Worm (Caenorhabditis elegans) whole organism, L2 larva: Measurements from ENCODE around the gene T06D8.10.
A peak's percentile ranks its signal among the peaks of the same experiment; 100 is the strongest.

Experiments
- Y55F3AM.14 ChIP-seq: fragments of 200-800 bp; sonication (Bioruptor generic); optimal IDR thresholded peaks from 2 replicates; lab custom pipeline; 2018; ENCODE audit warnings: mild to moderate bottlenecking, missing genetic modification characterization, missing compliant biosample characterization
- alr-1 ChIP-seq: fragments of 150-350 bp; optimal IDR thresholded peaks from 2 replicates; lab custom pipeline; 2014; ENCODE audit warnings: missing biosample characterization, missing genetic modification characterization
- blmp-1 ChIP-seq: sonication (generic microtip); optimal IDR thresholded peaks from 2 replicates; lab custom pipeline; 2017; ENCODE audit warnings: missing genetic modification characterization, mild to moderate bottlenecking, missing compliant biosample characterization, antibody characterized with exemption, moderate library complexity; ENCODE audit not compliant: insufficient read depth
- ceh-16 ChIP-seq: fragments of 150-350 bp; optimal IDR thresholded peaks from 2 replicates; lab custom pipeline; 2014; ENCODE audit warnings: missing biosample characterization, missing genetic modification characterization
- crh-2 ChIP-seq: sonication (generic microtip); optimal IDR thresholded peaks from 2 replicates; lab custom pipeline; 2017; ENCODE audit warnings: missing biosample characterization, missing genetic modification characterization
- fos-1 ChIP-seq: fragments of 150-350 bp; optimal IDR thresholded peaks from 2 replicates; lab custom pipeline; 2014; ENCODE audit warnings: missing biosample characterization, missing genetic modification characterization
- gmeb-1 ChIP-seq: fragments of 150-350 bp; optimal IDR thresholded peaks from 2 replicates; lab custom pipeline; 2014; ENCODE audit warnings: missing biosample characterization, missing genetic modification characterization
- mdl-1 ChIP-seq, 2 experiments: fragments of 150-350 bp in 1 of 2; sonication (generic microtip) in 1 of 2; optimal IDR thresholded peaks; 2 replicates each; lab custom pipeline; 2017; ENCODE audit warnings: missing biosample characterization in 2 of 2, missing genetic modification characterization in 2 of 2
- nhr-21 ChIP-seq: fragments of 150-350 bp; optimal IDR thresholded peaks from 2 replicates; lab custom pipeline; 2014; ENCODE audit warnings: missing biosample characterization, missing genetic modification characterization
- nhr-237 ChIP-seq: fragments of 150-350 bp; optimal IDR thresholded peaks from 2 replicates; lab custom pipeline; 2014; ENCODE audit warnings: missing biosample characterization, missing genetic modification characterization
- nhr-25 ChIP-seq: fragments of 150-350 bp; sonication (generic microtip); optimal IDR thresholded peaks from 3 replicates; lab custom pipeline; 2014; ENCODE audit warnings: missing biosample characterization, missing genetic modification characterization
- peb-1 ChIP-seq: fragments of 150-350 bp; optimal IDR thresholded peaks from 2 replicates; lab custom pipeline; 2014; ENCODE audit warnings: missing biosample characterization, missing genetic modification characterization
- skn-1 ChIP-seq: sonication (generic microtip); optimal IDR thresholded peaks from 2 replicates; lab custom pipeline; 2017; ENCODE audit warnings: missing biosample characterization, missing genetic modification characterization
- unc-62 ChIP-seq: fragments of 150-350 bp; optimal IDR thresholded peaks from 2 replicates; lab custom pipeline; 2014; ENCODE audit warnings: missing biosample characterization, missing genetic modification reagents, missing genetic modification characterization
- ztf-4 ChIP-seq: fragments of 150-350 bp; optimal IDR thresholded peaks from 2 replicates; lab custom pipeline; 2014; ENCODE audit warnings: missing biosample characterization, missing genetic modification characterization

Gene T06D8.10

ce11 chrII:11200234-11200755, 47.0 kb downstream of the T06D8.10 start:
- TF ChIP-seq nhr-25 (tag; lab: Kevin White, UChicago) (peak; percentile 47), ztf-4 (tag; lab: Kevin White, UChicago) (no peak), peb-1 (tag; lab: Kevin White, UChicago) (peak; percentile 64), crh-2 (tag; lab: Kevin White, UChicago) (no peak), blmp-1 (tag; lab: Kevin White, UChicago) (peak; percentile 44), nhr-237 (tag; lab: Kevin White, UChicago) (no peak), alr-1 (tag; lab: Kevin White, UChicago) (no peak)

ce11 chrII:11193523-11193922, 53.8 kb downstream of the T06D8.10 start:
- no peak for TF ChIP-seq fos-1
- TF ChIP-seq nhr-25 (tag; lab: Kevin White, UChicago) = peak; percentile 1
- TF ChIP-seq unc-62 = no peak
- TF ChIP-seq peb-1 (tag; lab: Kevin White, UChicago) = no peak
- TF ChIP-seq mdl-1 (tag; optimal IDR thresholded peaks at IDR 0.05; lab: Kevin White, UChicago) = no peak
- TF ChIP-seq gmeb-1 (tag; lab: Kevin White, UChicago) = no peak
- peak; percentile 58 for TF ChIP-seq blmp-1 (tag; lab: Kevin White, UChicago)

DNA sequence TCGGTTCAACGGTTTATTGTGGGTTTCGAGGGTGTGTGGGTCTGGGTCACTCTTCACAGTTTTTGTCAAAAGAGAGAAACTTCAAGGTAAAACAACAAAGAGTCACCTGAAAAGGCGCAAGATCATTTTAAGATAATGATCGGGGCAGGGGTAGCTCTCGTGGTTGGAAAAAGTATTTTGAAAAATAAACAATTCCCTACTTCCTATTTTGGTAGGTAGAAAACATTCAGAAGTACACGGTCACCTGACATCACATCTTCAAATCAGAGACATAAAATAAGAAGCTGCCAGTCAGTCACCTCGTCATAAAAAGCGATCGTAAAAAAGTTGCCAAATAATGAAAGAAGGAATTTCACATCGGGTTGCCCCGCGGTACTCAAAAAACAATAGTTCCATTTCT, 54.8 kb downstream of the T06D8.10 start:
- TF ChIP-seq nhr-21 (tag; lab: Kevin White, UChicago) (no peak), ztf-4 (tag; lab: Kevin White, UChicago) (no peak), ceh-16 (tag; lab: Kevin White, UChicago) (peak; percentile 56), skn-1 (tag; lab: Kevin White, UChicago) (no peak), Y55F3AM.14 (GFP tag; lab: Kevin White, UChicago) (no peak), nhr-25 (tag; lab: Kevin White, UChicago) (peak; percentile 31)
